Worm (Caenorhabditis elegans) whole organism, L4 larva: ENCODE measurements around the gene ent-2.

Experiments
- ZK546.5 ChIP-seq, 2 experiments: sonication (generic microtip); optimal IDR thresholded peaks; 2 replicates each; lab custom pipeline; 2017; ENCODE audit warnings: missing biosample characterization in 2 of 2, missing genetic modification characterization in 2 of 2
- lir-3 ChIP-seq: sonication (generic microtip); optimal IDR thresholded peaks from 2 replicates; lab custom pipeline; 2016; ENCODE audit warnings: mild to moderate bottlenecking, missing genetic modification characterization, missing compliant biosample characterization
- nhr-6 ChIP-seq: fragments of 150-350 bp; optimal IDR thresholded peaks from 2 replicates; lab custom pipeline; 2014; ENCODE audit warnings: missing biosample characterization, missing genetic modification characterization

ce11 chrX:15555529-15555928 lies 45.3 kb upstream of the ent-2 start:
- no peak for TF ChIP-seq ZK546.5 (tag; optimal IDR thresholded peaks at IDR 0.05; lab: Kevin White, UChicago)
- no peak for TF ChIP-seq nhr-6 (tag; lab: Kevin White, UChicago)
- no peak for TF ChIP-seq lir-3 (tag; lab: Kevin White, UChicago)
